Worm (Caenorhabditis elegans) whole organism, L2 larva: ENCODE data around the gene T05A8.7.

Experiments used
- C34F6.9 ChIP-seq: fragments of 150-350 bp; optimal IDR thresholded peaks from 2 replicates; lab custom pipeline; 2014; ENCODE audit warnings: missing biosample characterization, missing genetic modification characterization
- ZK546.5 ChIP-seq: sonication (generic microtip); optimal IDR thresholded peaks from 2 replicates; lab custom pipeline; 2017; ENCODE audit warnings: missing biosample characterization, missing genetic modification characterization
- aly-2 ChIP-seq: fragments of 150-350 bp; optimal IDR thresholded peaks from 2 replicates; lab custom pipeline; 2014; ENCODE audit warnings: missing biosample characterization, missing genetic modification characterization
- mab-5 ChIP-seq: fragments of 150-350 bp; optimal IDR thresholded peaks from 2 replicates; lab custom pipeline; 2014; ENCODE audit warnings: missing biosample characterization, missing genetic modification characterization
- nhr-11 ChIP-seq: fragments of 150-350 bp; optimal IDR thresholded peaks from 2 replicates; lab custom pipeline; 2014; ENCODE audit warnings: missing biosample characterization, missing genetic modification characterization
- nhr-25 ChIP-seq: fragments of 150-350 bp; sonication (generic microtip); optimal IDR thresholded peaks from 3 replicates; lab custom pipeline; 2014; ENCODE audit warnings: missing biosample characterization, missing genetic modification characterization
- zag-1 ChIP-seq: fragments of 150-350 bp; optimal IDR thresholded peaks from 2 replicates; lab custom pipeline; 2014; ENCODE audit warnings: missing biosample characterization, missing genetic modification characterization
- ztf-4 ChIP-seq: fragments of 150-350 bp; optimal IDR thresholded peaks from 2 replicates; lab custom pipeline; 2014; ENCODE audit warnings: missing biosample characterization, missing genetic modification characterization

ce11 chrII:2710919-2711318 lies 31.2 kb downstream of the T05A8.7 start, which contains the start of gene T05A8.2:
- TF ChIP-seq nhr-11 (tag; lab: Kevin White, UChicago), result no peak
- no peak for TF ChIP-seq ztf-4 (tag; lab: Kevin White, UChicago)
- no peak for TF ChIP-seq aly-2 (tag; lab: Kevin White, UChicago)
- TF ChIP-seq nhr-25, result no peak
- TF ChIP-seq ZK546.5 (tag; lab: Kevin White, UChicago), result no peak
- no peak for TF ChIP-seq mab-5 (tag; lab: Kevin White, UChicago)
- TF ChIP-seq C34F6.9, result no peak
- TF ChIP-seq zag-1 (tag; lab: Kevin White, UChicago), result no peak
